Fruit fly (Drosophila melanogaster) whole organism: ENCODE results near the gene CG14195.

Experiments used
- CG8478 ChIP-seq: fragments of >200 bp; optimal IDR thresholded peaks from 2 replicates; lab custom pipeline; 2018; ENCODE audit warnings: inconsistent platforms
- pan ChIP-seq: fragments of >200 bp; optimal IDR thresholded peaks from 2 replicates; lab custom pipeline; 2017
- psq ChIP-seq: fragments of >200 bp; optimal IDR thresholded peaks from 2 replicates; lab custom pipeline; 2017
- usp ChIP-seq: fragments of >200 bp; optimal IDR thresholded peaks from 2 replicates; lab custom pipeline; 2017; ENCODE audit warnings: missing biosample characterization, missing genetic modification characterization, mixed read lengths

DNA sequence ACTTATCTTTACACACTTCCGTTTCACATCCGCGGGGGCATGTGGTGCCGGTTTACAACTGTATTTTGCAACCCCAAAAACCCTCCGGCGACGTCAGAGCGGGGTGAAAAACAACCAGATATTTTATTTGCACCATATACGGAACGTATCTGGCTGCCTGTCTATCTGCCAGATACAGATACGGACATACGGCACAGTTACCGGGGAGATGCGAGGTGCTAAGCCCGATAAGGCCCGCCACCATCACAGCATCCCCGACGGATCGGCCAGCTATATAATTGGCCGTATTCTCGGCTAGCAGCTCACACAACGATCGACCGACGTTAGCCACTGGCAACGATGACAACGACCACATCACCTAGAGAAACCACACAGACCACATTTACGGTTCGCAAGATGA is 1.1 kb upstream of the CG14195 start, which contains the start of gene Mur18B:
- no peak for TF ChIP-seq pan (lab: Kevin White, UChicago)
- TF ChIP-seq usp (GFP tag; lab: Kevin White, UChicago), result no peak
- no peak for TF ChIP-seq psq
- no peak for TF ChIP-seq CG8478
